Worm (Caenorhabditis elegans) whole organism, late embryonic: ENCODE data around the gene T05A7.6.

Experiments
- ama-1 ChIP-seq: fragments of 150-350 bp; optimal IDR thresholded peaks from 2 replicates; lab custom pipeline; 2014
- nfya-1 ChIP-seq: sonication (generic microtip); optimal IDR thresholded peaks from 2 replicates; lab custom pipeline; 2017; ENCODE audit warnings: missing genetic modification characterization, mild to moderate bottlenecking, missing compliant biosample characterization, antibody characterized with exemption, moderate library complexity
- nhr-232 ChIP-seq: sonication (generic microtip); optimal IDR thresholded peaks from 2 replicates; lab custom pipeline; 2016; ENCODE audit warnings: missing genetic modification characterization, missing compliant biosample characterization

- TF ChIP-seq ama-1 (lab: Kevin White, UChicago) (no peak), nhr-232 (tag; lab: Kevin White, UChicago) (no peak), nfya-1 (tag; lab: Kevin White, UChicago) (no peak)
These were observed 31.4 kb upstream of the T05A7.6 start for ce11 chrII:4703011-4703410.
